Worm (Caenorhabditis elegans) whole organism, L2 larva: ENCODE measurements around the gene H03G16.7.

Experiments
- C34F6.9 ChIP-seq: fragments of 150-350 bp; optimal IDR thresholded peaks from 2 replicates; lab custom pipeline; 2014; ENCODE audit warnings: missing biosample characterization, missing genetic modification characterization
- F13H6.1 ChIP-seq: sonication (generic microtip); optimal IDR thresholded peaks from 2 replicates; lab custom pipeline; 2016; ENCODE audit warnings: missing genetic modification characterization, missing compliant biosample characterization
- Y55F3AM.14 ChIP-seq: fragments of 200-800 bp; sonication (Bioruptor generic); optimal IDR thresholded peaks from 2 replicates; lab custom pipeline; 2018; ENCODE audit warnings: mild to moderate bottlenecking, missing genetic modification characterization, missing compliant biosample characterization
- ZK546.5 ChIP-seq: sonication (generic microtip); optimal IDR thresholded peaks from 2 replicates; lab custom pipeline; 2017; ENCODE audit warnings: missing biosample characterization, missing genetic modification characterization
- alr-1 ChIP-seq: fragments of 150-350 bp; optimal IDR thresholded peaks from 2 replicates; lab custom pipeline; 2014; ENCODE audit warnings: missing biosample characterization, missing genetic modification characterization
- ama-1 ChIP-seq: fragments of 150-350 bp; optimal IDR thresholded peaks from 2 replicates; lab custom pipeline; 2018; ENCODE audit warnings: inconsistent platforms
- blmp-1 ChIP-seq: sonication (generic microtip); optimal IDR thresholded peaks from 2 replicates; lab custom pipeline; 2017; ENCODE audit warnings: missing genetic modification characterization, mild to moderate bottlenecking, missing compliant biosample characterization, antibody characterized with exemption, moderate library complexity; ENCODE audit not compliant: insufficient read depth
- ceh-16 ChIP-seq: fragments of 150-350 bp; optimal IDR thresholded peaks from 2 replicates; lab custom pipeline; 2014; ENCODE audit warnings: missing biosample characterization, missing genetic modification characterization
- ceh-82 ChIP-seq: fragments of 150-350 bp; optimal IDR thresholded peaks from 2 replicates; lab custom pipeline; 2014; ENCODE audit warnings: missing biosample characterization, missing genetic modification characterization
- crh-2 ChIP-seq: sonication (generic microtip); optimal IDR thresholded peaks from 2 replicates; lab custom pipeline; 2017; ENCODE audit warnings: missing biosample characterization, missing genetic modification characterization
- egl-27 ChIP-seq: sonication (generic microtip); optimal IDR thresholded peaks from 3 replicates; lab custom pipeline; 2017; ENCODE audit warnings: missing biosample characterization, missing genetic modification reagents, missing genetic modification characterization
- elt-1 ChIP-seq: fragments of 150-350 bp; optimal IDR thresholded peaks from 2 replicates; lab custom pipeline; 2014; ENCODE audit warnings: missing biosample characterization, missing genetic modification characterization
- elt-3 ChIP-seq: sonication (generic microtip); optimal IDR thresholded peaks from 2 replicates; lab custom pipeline; 2017; ENCODE audit warnings: missing biosample characterization, missing genetic modification characterization
- fos-1 ChIP-seq: fragments of 150-350 bp; optimal IDR thresholded peaks from 2 replicates; lab custom pipeline; 2014; ENCODE audit warnings: missing biosample characterization, missing genetic modification characterization
- gmeb-1 ChIP-seq: fragments of 150-350 bp; optimal IDR thresholded peaks from 2 replicates; lab custom pipeline; 2014; ENCODE audit warnings: missing biosample characterization, missing genetic modification characterization
- lin-11 ChIP-seq: fragments of 150-350 bp; sonication (generic microtip); optimal IDR thresholded peaks from 2 replicates; lab custom pipeline; 2014; ENCODE audit warnings: missing biosample characterization, missing genetic modification characterization, inconsistent platforms, mixed read lengths
- lin-13 ChIP-seq: fragments of 150-350 bp; optimal IDR thresholded peaks from 2 replicates; lab custom pipeline; 2014; ENCODE audit warnings: missing biosample characterization, missing genetic modification reagents, missing genetic modification characterization
- lin-39 ChIP-seq: fragments of 150-350 bp; optimal IDR thresholded peaks from 2 replicates; lab custom pipeline; 2014; ENCODE audit warnings: missing biosample characterization, missing genetic modification reagents, missing genetic modification characterization
- lsy-2 ChIP-seq, 2 experiments: fragments of 150-350 bp in 1 of 2; sonication (generic microtip) in 1 of 2; optimal IDR thresholded peaks; 2 replicates each; lab custom pipeline; 2014 to 2017; ENCODE audit warnings: missing biosample characterization in 2 of 2, missing genetic modification characterization in 2 of 2
- mab-5 ChIP-seq: fragments of 150-350 bp; optimal IDR thresholded peaks from 2 replicates; lab custom pipeline; 2014; ENCODE audit warnings: missing biosample characterization, missing genetic modification characterization
- mbf-1 ChIP-seq: sonication (generic microtip); optimal IDR thresholded peaks from 2 replicates; lab custom pipeline; 2017; ENCODE audit warnings: missing biosample characterization, missing genetic modification characterization
- mdl-1 ChIP-seq, 2 experiments: fragments of 150-350 bp in 1 of 2; sonication (generic microtip) in 1 of 2; optimal IDR thresholded peaks; 2 replicates each; lab custom pipeline; 2017; ENCODE audit warnings: missing biosample characterization in 2 of 2, missing genetic modification characterization in 2 of 2
- nhr-10 ChIP-seq: sonication (generic microtip); optimal IDR thresholded peaks from 2 replicates; lab custom pipeline; 2017; ENCODE audit warnings: missing biosample characterization, missing genetic modification characterization
- nhr-11 ChIP-seq: fragments of 150-350 bp; optimal IDR thresholded peaks from 2 replicates; lab custom pipeline; 2014; ENCODE audit warnings: missing biosample characterization, missing genetic modification characterization
- nhr-12 ChIP-seq: fragments of 150-350 bp; optimal IDR thresholded peaks from 2 replicates; lab custom pipeline; 2014; ENCODE audit warnings: missing biosample characterization, missing genetic modification characterization
- nhr-129 ChIP-seq: fragments of 150-350 bp; optimal IDR thresholded peaks from 2 replicates; lab custom pipeline; 2014; ENCODE audit warnings: missing biosample characterization, missing genetic modification characterization
- nhr-21 ChIP-seq: fragments of 150-350 bp; optimal IDR thresholded peaks from 2 replicates; lab custom pipeline; 2014; ENCODE audit warnings: missing biosample characterization, missing genetic modification characterization
- nhr-23 ChIP-seq: fragments of 150-350 bp; optimal IDR thresholded peaks from 2 replicates; lab custom pipeline; 2014; ENCODE audit warnings: missing biosample characterization, missing genetic modification reagents, missing genetic modification characterization
- nhr-237 ChIP-seq: fragments of 150-350 bp; optimal IDR thresholded peaks from 2 replicates; lab custom pipeline; 2014; ENCODE audit warnings: missing biosample characterization, missing genetic modification characterization
- nhr-25 ChIP-seq: fragments of 150-350 bp; sonication (generic microtip); optimal IDR thresholded peaks from 3 replicates; lab custom pipeline; 2014; ENCODE audit warnings: missing biosample characterization, missing genetic modification characterization
- nhr-6 ChIP-seq: fragments of 150-350 bp; optimal IDR thresholded peaks from 2 replicates; lab custom pipeline; 2014; ENCODE audit warnings: missing biosample characterization, missing genetic modification characterization
- nhr-77 ChIP-seq: fragments of 150-350 bp; optimal IDR thresholded peaks from 2 replicates; lab custom pipeline; 2014; ENCODE audit warnings: missing biosample characterization, missing genetic modification characterization
- peb-1 ChIP-seq: fragments of 150-350 bp; optimal IDR thresholded peaks from 2 replicates; lab custom pipeline; 2014; ENCODE audit warnings: missing biosample characterization, missing genetic modification characterization
- sem-4 ChIP-seq: fragments of 150-350 bp; optimal IDR thresholded peaks from 2 replicates; lab custom pipeline; 2014; ENCODE audit warnings: missing biosample characterization, missing genetic modification reagents, missing genetic modification characterization
- skn-1 ChIP-seq: sonication (generic microtip); optimal IDR thresholded peaks from 2 replicates; lab custom pipeline; 2017; ENCODE audit warnings: missing biosample characterization, missing genetic modification characterization
- sma-3 ChIP-seq: sonication (generic microtip); optimal IDR thresholded peaks from 2 replicates; lab custom pipeline; 2016; ENCODE audit warnings: missing genetic modification reagents, missing genetic modification characterization, missing compliant biosample characterization
- sma-9 ChIP-seq, 2 experiments: fragments of 150-350 bp in 1 of 2; sonication (generic microtip) in 1 of 2; optimal IDR thresholded peaks; 2 replicates each; lab custom pipeline; 2014 to 2016; ENCODE audit warnings: missing genetic modification characterization in 2 of 2, mild to moderate bottlenecking in 1 of 2, missing biosample characterization in 1 of 2, missing compliant biosample characterization in 1 of 2, missing genetic modification reagents in 1 of 2, moderate library complexity in 1 of 2
- snpc-4 ChIP-seq: fragments of 150-350 bp; optimal IDR thresholded peaks from 2 replicates; lab custom pipeline; 2014; ENCODE audit warnings: missing biosample characterization, missing genetic modification characterization
- unc-39 ChIP-seq: fragments of 150-350 bp; optimal IDR thresholded peaks from 2 replicates; lab custom pipeline; 2014; ENCODE audit warnings: missing biosample characterization, missing genetic modification characterization
- unc-55 ChIP-seq: fragments of 150-350 bp; sonication (generic microtip); optimal IDR thresholded peaks from 3 replicates; lab custom pipeline; 2014; ENCODE audit warnings: missing biosample characterization, missing genetic modification reagents, missing genetic modification characterization
- zag-1 ChIP-seq: fragments of 150-350 bp; optimal IDR thresholded peaks from 2 replicates; lab custom pipeline; 2014; ENCODE audit warnings: missing biosample characterization, missing genetic modification characterization
- ztf-1 ChIP-seq: fragments of 200-800 bp; sonication (Bioruptor generic); conservative IDR thresholded peaks from 2 replicates; pipeline ENCODE4 v1.3.6; 2022; ENCODE audit warnings: missing genetic modification characterization, missing compliant biosample characterization
- ztf-11 ChIP-seq: sonication (generic microtip); optimal IDR thresholded peaks from 2 replicates; lab custom pipeline; 2017; ENCODE audit warnings: missing biosample characterization, missing genetic modification characterization
- ztf-4 ChIP-seq: fragments of 150-350 bp; optimal IDR thresholded peaks from 2 replicates; lab custom pipeline; 2014; ENCODE audit warnings: missing biosample characterization, missing genetic modification characterization

H03G16.7 gene

ce11 chrX:15041340-15041739 is 14.5 kb downstream of the H03G16.7 start:
- no peak for TF ChIP-seq nhr-12
- TF ChIP-seq Y55F3AM.14 (GFP tag; lab: Kevin White, UChicago) = no peak
- no peak for TF ChIP-seq nhr-237
- TF ChIP-seq egl-27 (tag; lab: Kevin White, UChicago) = peak; percentile 27

DNA sequence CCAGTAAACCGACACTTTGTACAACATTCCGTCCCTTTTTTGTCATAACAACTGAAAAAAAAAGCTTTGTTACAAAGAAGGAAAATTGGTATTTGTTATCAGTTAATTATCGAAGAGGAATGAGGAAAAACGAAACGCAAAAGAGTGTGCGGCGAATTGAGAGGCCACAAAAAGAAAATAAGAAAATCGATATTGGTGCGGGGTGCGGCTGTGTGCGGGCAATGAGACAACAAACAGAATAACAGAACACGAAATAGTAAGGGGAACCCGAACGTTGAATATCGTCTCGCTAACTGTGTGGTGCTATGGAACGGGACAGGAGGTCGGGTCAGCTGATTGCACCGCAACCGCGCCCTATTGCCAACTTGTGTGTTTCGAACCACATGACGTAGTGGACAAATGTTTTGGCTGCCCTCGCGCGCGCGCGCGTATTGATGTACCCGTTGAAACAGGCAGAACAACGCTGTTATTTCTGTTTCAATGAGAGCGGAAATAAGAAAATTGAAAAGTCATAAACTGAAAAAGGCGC is 15.2 kb downstream of the H03G16.7 start, which contains the start of gene C18B12.4:
TSS of gene C18B12.4 (minus strand) at position 51 of the 529 bp plus-strand sequence.
- TF ChIP-seq snpc-4 (tag; lab: Kevin White, UChicago) (peak; percentile 78), lin-13 (GFP tag; lab: Kevin White, UChicago) (peak; percentile 72), unc-39 (no peak), alr-1 (no peak), mab-5 (tag; lab: Kevin White, UChicago) (peak; percentile 38), unc-55 (GFP tag; lab: Kevin White, UChicago) (peak; percentile 55), nhr-129 (tag; lab: Kevin White, UChicago) (peak; percentile 94), blmp-1 (tag; lab: Kevin White, UChicago) (peak; percentile 61), C34F6.9 (tag; lab: Kevin White, UChicago) (peak; percentile 90), Y55F3AM.14 (GFP tag; lab: Kevin White, UChicago) (peak; percentile 85), ama-1 (lab: Kevin White, UChicago) (peak; percentile 39), sem-4 (tag; lab: Kevin White, UChicago) (peak; percentile 79), crh-2 (peak; percentile 91), lin-39 (tag; lab: Kevin White, UChicago) (no peak), ceh-16 (tag; lab: Kevin White, UChicago) (peak; percentile 85), gmeb-1 (tag; lab: Kevin White, UChicago) (peak; percentile 0), nhr-6 (tag; lab: Kevin White, UChicago) (peak; percentile 42), skn-1 (tag; lab: Kevin White, UChicago) (no peak), ztf-11 (tag; lab: Kevin White, UChicago) (no peak), nhr-23 (tag; lab: Kevin White, UChicago) (no peak), nhr-11 (tag; lab: Kevin White, UChicago) (no peak), sma-3 (GFP tag; lab: Kevin White, UChicago) (peak; percentile 88), nhr-21 (tag; lab: Kevin White, UChicago) (peak; percentile 79), F13H6.1 (tag; lab: Kevin White, UChicago) (peak; percentile 85), elt-3 (tag; lab: Kevin White, UChicago) (no peak), peb-1 (no peak), nhr-237 (no peak), lin-11 (tag; lab: Kevin White, UChicago) (peak; percentile 79), nhr-77 (tag; lab: Kevin White, UChicago) (no peak), ceh-82 (tag; lab: Kevin White, UChicago) (peak; percentile 26), nhr-25 (tag; lab: Kevin White, UChicago) (peak; percentile 90), ztf-1 (GFP tag; lab: Robert Waterston, UW) (no peak), mdl-1 (tag; optimal IDR thresholded peaks at IDR 0.05; lab: Kevin White, UChicago) (peak; percentile 22 to 83), lsy-2 (tag; optimal IDR thresholded peaks at IDR 0.05; lab: Kevin White, UChicago) (peak; percentile 15 to 83), mbf-1 (tag; lab: Kevin White, UChicago) (no peak), zag-1 (peak; percentile 62), fos-1 (tag; lab: Kevin White, UChicago) (peak; percentile 51), ztf-4 (tag; lab: Kevin White, UChicago) (peak; percentile 65), ZK546.5 (tag; lab: Kevin White, UChicago) (no peak), egl-27 (tag; lab: Kevin White, UChicago) (peak; percentile 8), sma-9 (GFP tag; optimal IDR thresholded peaks at IDR 0.05; lab: Kevin White, UChicago) (peak; percentile 89), sma-9 (tag; optimal IDR thresholded peaks at IDR 0.05; lab: Kevin White, UChicago) (no peak), elt-1 (tag; lab: Kevin White, UChicago) (no peak), nhr-10 (tag; lab: Kevin White, UChicago) (no peak)
